Worm (Caenorhabditis elegans) whole organism, L3 larva: ENCODE measurements around the gene inx-18.

Experiments used
- ZK546.5 ChIP-seq: sonication (generic microtip); optimal IDR thresholded peaks from 2 replicates; lab custom pipeline; 2017; ENCODE audit warnings: missing biosample characterization, missing genetic modification characterization
- aly-2 ChIP-seq: fragments of 150-350 bp; optimal IDR thresholded peaks from 2 replicates; lab custom pipeline; 2014; ENCODE audit warnings: missing biosample characterization, missing genetic modification characterization
- ama-1 ChIP-seq: fragments of 150-350 bp; optimal IDR thresholded peaks from 2 replicates; lab custom pipeline; 2018
- ceh-16 ChIP-seq: sonication (generic microtip); optimal IDR thresholded peaks from 2 replicates; lab custom pipeline; 2017; ENCODE audit warnings: missing biosample characterization, missing genetic modification characterization
- ceh-82 ChIP-seq: fragments of 150-350 bp; optimal IDR thresholded peaks from 2 replicates; lab custom pipeline; 2014; ENCODE audit warnings: missing biosample characterization, missing genetic modification characterization
- ceh-9 ChIP-seq: sonication (generic microtip); optimal IDR thresholded peaks from 2 replicates; lab custom pipeline; 2018; ENCODE audit warnings: missing biosample characterization, missing genetic modification characterization
- daf-12 ChIP-seq: fragments of 150-350 bp; optimal IDR thresholded peaks from 2 replicates; lab custom pipeline; 2014; ENCODE audit warnings: missing biosample characterization, missing genetic modification reagents, missing genetic modification characterization
- egl-5 ChIP-seq: fragments of 150-350 bp; optimal IDR thresholded peaks from 2 replicates; lab custom pipeline; 2017; ENCODE audit warnings: missing biosample characterization, missing genetic modification reagents, missing genetic modification characterization, inconsistent platforms
- elt-1 ChIP-seq: fragments of 150-350 bp; optimal IDR thresholded peaks from 2 replicates; lab custom pipeline; 2014; ENCODE audit warnings: missing biosample characterization, missing genetic modification characterization
- elt-2 ChIP-seq: sonication (generic microtip); optimal IDR thresholded peaks from 2 replicates; lab custom pipeline; 2016; ENCODE audit warnings: missing genetic modification reagents, mild to moderate bottlenecking, missing genetic modification characterization, missing compliant biosample characterization
- elt-3 ChIP-seq, 3 experiments: fragments of 150-350 bp in 1 of 3; sonication (generic microtip) in 2 of 3; optimal IDR thresholded peaks; 2 replicates in 2 of 3; 4 replicates in 1 of 3; lab custom pipeline; 2014 to 2017; ENCODE audit warnings: missing biosample characterization in 3 of 3, missing genetic modification characterization in 3 of 3
- fkh-10 ChIP-seq: sonication (generic microtip); optimal IDR thresholded peaks from 2 replicates; lab custom pipeline; 2017; ENCODE audit warnings: missing biosample characterization, missing genetic modification reagents, missing genetic modification characterization
- fkh-2 ChIP-seq: fragments of 150-350 bp; optimal IDR thresholded peaks from 2 replicates; lab custom pipeline; 2014; ENCODE audit warnings: missing biosample characterization, missing genetic modification reagents, missing genetic modification characterization
- fos-1 ChIP-seq: fragments of 150-350 bp; optimal IDR thresholded peaks from 2 replicates; lab custom pipeline; 2014; ENCODE audit warnings: missing biosample characterization, missing genetic modification characterization
- jun-1 ChIP-seq: fragments of 150-350 bp; optimal IDR thresholded peaks from 2 replicates; lab custom pipeline; 2014; ENCODE audit warnings: missing biosample characterization, missing genetic modification reagents, missing genetic modification characterization
- lin-15B ChIP-seq: fragments of 150-350 bp; optimal IDR thresholded peaks from 2 replicates; lab custom pipeline; 2014; ENCODE audit warnings: missing biosample characterization, missing genetic modification characterization
- lin-39 ChIP-seq: fragments of 150-350 bp; optimal IDR thresholded peaks from 2 replicates; lab custom pipeline; 2018; ENCODE audit warnings: missing biosample characterization, missing genetic modification reagents, missing genetic modification characterization
- mdl-1 ChIP-seq: fragments of 150-350 bp; optimal IDR thresholded peaks from 2 replicates; lab custom pipeline; 2014; ENCODE audit warnings: missing biosample characterization, missing genetic modification characterization
- nfya-1 ChIP-seq: sonication (generic microtip); optimal IDR thresholded peaks from 2 replicates; lab custom pipeline; 2017; ENCODE audit warnings: missing genetic modification characterization, mild to moderate bottlenecking, missing compliant biosample characterization, antibody characterized with exemption, moderate library complexity; ENCODE audit not compliant: insufficient read depth
- nhr-11 ChIP-seq: fragments of 150-350 bp; optimal IDR thresholded peaks from 2 replicates; lab custom pipeline; 2014; ENCODE audit warnings: missing biosample characterization, missing genetic modification characterization
- nhr-23 ChIP-seq: fragments of 150-350 bp; optimal IDR thresholded peaks from 2 replicates; lab custom pipeline; 2014; ENCODE audit warnings: missing biosample characterization, missing genetic modification reagents, missing genetic modification characterization
- nhr-237 ChIP-seq: fragments of 150-350 bp; optimal IDR thresholded peaks from 2 replicates; lab custom pipeline; 2014; ENCODE audit warnings: missing biosample characterization, missing genetic modification characterization
- nhr-25 ChIP-seq: sonication (generic microtip); optimal IDR thresholded peaks from 2 replicates; lab custom pipeline; 2017; ENCODE audit warnings: missing biosample characterization, missing genetic modification characterization
- nhr-28 ChIP-seq: fragments of 150-350 bp; optimal IDR thresholded peaks from 2 replicates; lab custom pipeline; 2014; ENCODE audit warnings: missing biosample characterization, missing genetic modification characterization
- nhr-43 ChIP-seq: sonication (generic microtip); optimal IDR thresholded peaks from 2 replicates; lab custom pipeline; 2016; ENCODE audit warnings: mild to moderate bottlenecking, missing genetic modification characterization, missing compliant biosample characterization; ENCODE audit not compliant: poor library complexity, severe bottlenecking
- nhr-76 ChIP-seq: fragments of 150-350 bp; sonication (generic microtip); optimal IDR thresholded peaks from 5 replicates; lab custom pipeline; 2014; ENCODE audit warnings: missing biosample characterization, missing genetic modification characterization
- nhr-77 ChIP-seq: fragments of 150-350 bp; optimal IDR thresholded peaks from 2 replicates; lab custom pipeline; 2014; ENCODE audit warnings: missing biosample characterization, missing genetic modification characterization
- sea-2 ChIP-seq: fragments of 150-350 bp; sonication (generic microtip); optimal IDR thresholded peaks from 4 replicates; lab custom pipeline; 2014; ENCODE audit warnings: missing biosample characterization, missing genetic modification reagents, missing genetic modification characterization
- skn-1 ChIP-seq: fragments of 150-350 bp; optimal IDR thresholded peaks from 2 replicates; lab custom pipeline; 2014; ENCODE audit warnings: missing biosample characterization, missing genetic modification characterization
- snpc-4 ChIP-seq: fragments of 150-350 bp; optimal IDR thresholded peaks from 2 replicates; lab custom pipeline; 2014; ENCODE audit warnings: missing biosample characterization, missing genetic modification characterization
- unc-39 ChIP-seq: sonication (generic microtip); optimal IDR thresholded peaks from 4 replicates; lab custom pipeline; 2017; ENCODE audit warnings: missing biosample characterization, missing genetic modification characterization
- unc-62 ChIP-seq: fragments of 150-350 bp; sonication (generic microtip); optimal IDR thresholded peaks from 4 replicates; lab custom pipeline; 2014; ENCODE audit warnings: missing biosample characterization, missing genetic modification reagents, missing genetic modification characterization
- zag-1 ChIP-seq: fragments of 150-350 bp; optimal IDR thresholded peaks from 2 replicates; lab custom pipeline; 2014; ENCODE audit warnings: missing biosample characterization, missing genetic modification characterization
- ztf-11 ChIP-seq: fragments of 150-350 bp; optimal IDR thresholded peaks from 2 replicates; lab custom pipeline; 2014; ENCODE audit warnings: missing biosample characterization, missing genetic modification characterization

inx-18 gene

DNA sequence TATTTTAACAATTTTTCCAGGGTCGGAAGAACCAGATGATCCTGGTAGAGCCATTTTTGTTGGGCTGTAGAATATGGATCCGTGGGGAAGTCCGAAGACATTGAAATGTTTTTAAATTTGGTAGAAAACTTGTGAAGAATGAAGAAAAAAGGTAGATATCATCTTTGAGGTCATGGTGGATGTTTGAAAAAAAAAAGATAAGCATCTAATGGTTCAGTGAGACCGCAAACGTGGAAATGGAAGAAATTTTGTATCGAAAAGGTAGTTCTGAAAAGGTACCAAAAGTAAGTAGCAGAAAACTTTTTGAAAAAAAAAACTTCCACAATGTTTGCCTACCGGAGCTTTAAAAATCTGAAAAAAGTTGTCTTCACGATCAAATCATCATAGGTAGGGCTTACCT, 2.6 kb upstream of the inx-18 start, which contains the start of gene prmt-4:
TSS of gene prmt-4 (minus strand) at position 101 of the 400 bp plus-strand sequence.
- TF ChIP-seq nhr-237 (no peak), jun-1 (tag; lab: Kevin White, UChicago) (no peak), zag-1 (tag; lab: Kevin White, UChicago) (no peak), unc-39 (no peak), ceh-82 (tag; lab: Kevin White, UChicago) (no peak), ceh-9 (tag; lab: Kevin White, UChicago) (no peak), nhr-77 (tag; lab: Kevin White, UChicago) (no peak), fkh-10 (GFP tag; lab: Kevin White, UChicago) (no peak), nhr-23 (tag; lab: Kevin White, UChicago) (no peak), ZK546.5 (no peak), sea-2 (GFP tag; lab: Kevin White, UChicago) (no peak), egl-5 (tag; lab: Kevin White, UChicago) (no peak), unc-62 (GFP tag; lab: Kevin White, UChicago) (no peak), elt-3 (tag; optimal IDR thresholded peaks at IDR 0.05; lab: Kevin White, UChicago) (no peak), elt-2 (tag; lab: Kevin White, UChicago) (no peak), lin-15B (no peak), nhr-28 (tag; lab: Kevin White, UChicago) (no peak), nhr-25 (tag; lab: Kevin White, UChicago) (no peak), fkh-2 (tag; lab: Kevin White, UChicago) (no peak), nhr-11 (tag; lab: Kevin White, UChicago) (no peak)
- TF ChIP-seq, all 47 proteins: peak for 0

DNA sequence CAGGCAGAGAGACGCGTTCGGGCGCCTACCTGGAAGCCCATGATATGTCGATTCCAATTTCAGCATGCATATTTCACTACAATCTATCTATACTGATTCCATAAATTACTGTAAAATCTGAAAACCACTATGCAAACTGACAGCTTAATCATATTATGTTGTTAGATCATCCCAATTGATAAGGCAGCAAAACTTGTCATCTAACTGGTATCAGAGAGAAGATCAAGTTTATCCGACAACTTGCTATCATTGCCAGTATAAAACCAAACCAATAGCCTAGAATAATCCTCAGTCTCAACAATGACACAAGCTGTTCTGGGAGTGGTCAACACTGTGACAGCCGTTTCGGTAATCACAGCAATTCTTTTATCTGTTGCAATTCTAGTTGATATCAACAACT, 2.0 kb upstream of the inx-18 start, which contains the start of gene col-102:
TSS of gene col-102 (plus strand) at position 301 of the 400 bp plus-strand sequence.
- TF ChIP-seq aly-2 (tag; lab: Kevin White, UChicago) (no peak), ceh-16 (no peak), jun-1 (tag; lab: Kevin White, UChicago) (no peak), nhr-76 (no peak)
- TF ChIP-seq, all 47 proteins: peak for 0

DNA sequence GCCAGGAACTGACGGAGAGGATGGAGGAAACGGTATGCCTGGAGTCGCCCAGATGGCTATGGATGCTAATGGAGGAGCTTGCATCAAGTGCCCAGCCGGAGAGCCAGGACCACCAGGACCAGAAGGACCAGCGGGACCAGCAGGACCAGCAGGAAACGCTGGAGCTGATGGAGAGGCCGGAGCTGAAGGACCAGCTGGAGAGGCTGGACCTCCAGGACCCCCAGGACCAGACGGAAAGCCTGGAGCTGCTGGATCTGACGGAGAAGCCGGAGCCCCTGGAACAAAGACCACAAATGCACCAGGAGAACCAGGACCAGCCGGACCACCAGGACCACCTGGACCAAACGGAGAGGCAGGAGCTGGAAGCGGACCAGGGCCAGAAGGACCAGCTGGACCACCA, 1.3 kb upstream of the inx-18 start:
- TF ChIP-seq elt-1 (no peak), egl-5 (tag; lab: Kevin White, UChicago) (no peak), skn-1 (no peak), elt-3 (tag; optimal IDR thresholded peaks at IDR 0.05; lab: Kevin White, UChicago) (no peak), nhr-43 (no peak), daf-12 (tag; lab: Kevin White, UChicago) (no peak), ceh-82 (tag; lab: Kevin White, UChicago) (no peak), nhr-28 (tag; lab: Kevin White, UChicago) (no peak), mdl-1 (no peak)

DNA sequence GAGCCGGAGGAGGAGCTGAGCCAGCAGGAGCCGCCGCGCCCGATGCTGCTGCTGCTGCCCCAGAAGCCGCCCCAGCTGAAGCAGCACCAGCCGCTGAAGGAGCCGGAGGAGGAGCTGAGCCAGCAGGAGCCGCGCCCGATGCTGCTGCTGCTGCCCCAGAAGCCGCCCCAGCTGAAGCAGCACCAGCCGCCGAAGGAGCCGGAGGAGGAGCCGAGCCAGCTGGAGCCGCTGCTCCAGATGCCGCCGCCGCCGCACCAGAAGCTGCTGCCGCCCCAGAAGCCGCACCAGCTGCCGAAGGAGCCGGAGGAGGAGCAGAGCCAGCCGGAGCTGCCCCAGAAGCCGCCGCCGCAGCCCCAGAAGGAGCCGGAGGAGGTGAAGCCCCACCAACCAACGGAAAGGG, 724 bp upstream of the inx-18 start:
- no peak for TF ChIP-seq ama-1 (lab: Kevin White, UChicago)
- TF ChIP-seq ztf-11 (tag; lab: Kevin White, UChicago), result no peak
- no peak for TF ChIP-seq lin-39 (tag; lab: Kevin White, UChicago)
- TF ChIP-seq ceh-9 (tag; lab: Kevin White, UChicago), result no peak
- TF ChIP-seq egl-5 (tag; lab: Kevin White, UChicago), result no peak
- no peak for TF ChIP-seq zag-1 (tag; lab: Kevin White, UChicago)
- no peak for TF ChIP-seq nhr-76
- no peak for TF ChIP-seq fos-1 (tag; lab: Kevin White, UChicago)
- TF ChIP-seq snpc-4 (tag; lab: Kevin White, UChicago), result no peak
- TF ChIP-seq ZK546.5, result no peak
- no peak for TF ChIP-seq sea-2 (GFP tag; lab: Kevin White, UChicago)
- TF ChIP-seq elt-3 (tag; optimal IDR thresholded peaks at IDR 0.05; lab: Kevin White, UChicago), result no peak
- TF ChIP-seq elt-2 (tag; lab: Kevin White, UChicago), result no peak
- no peak for TF ChIP-seq nhr-28 (tag; lab: Kevin White, UChicago)
- TF ChIP-seq nfya-1, result no peak

DNA sequence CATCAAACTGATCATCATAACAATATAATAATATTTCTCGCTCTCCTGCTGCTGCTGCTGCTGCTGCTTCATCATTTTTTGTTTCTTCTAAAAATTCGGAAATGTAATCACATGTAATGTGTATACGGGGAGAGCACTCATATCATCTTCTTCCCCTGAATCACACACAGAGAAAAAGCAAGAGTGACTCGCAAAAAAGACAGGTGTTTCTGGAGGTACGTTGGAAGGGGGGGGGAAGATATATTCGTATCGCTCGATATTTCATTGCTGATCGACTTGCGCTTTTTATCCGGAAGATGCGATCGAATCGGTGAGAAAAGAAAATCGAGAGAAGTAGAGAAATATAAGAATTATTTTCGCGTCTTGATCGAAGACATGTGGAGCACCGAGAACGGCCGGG, 1.5 kb downstream of the inx-18 start:
- TF ChIP-seq ZK546.5, result no peak
- peak; percentile 2 for TF ChIP-seq nfya-1
